Worm (Caenorhabditis elegans) whole organism, L1 larva: ENCODE results near the gene lgc-15.

ENCODE experiments used
- C04F5.9 ChIP-seq: sonication (generic microtip); optimal IDR thresholded peaks from 2 replicates; lab custom pipeline; 2016; ENCODE audit warnings: missing genetic modification characterization, missing compliant biosample characterization
- alr-1 ChIP-seq: fragments of 200-800 bp; sonication (Bioruptor generic); optimal IDR thresholded peaks from 2 replicates; lab custom pipeline; 2018; ENCODE audit warnings: borderline replicate concordance, mild to moderate bottlenecking, missing genetic modification characterization, missing compliant biosample characterization
- blmp-1 ChIP-seq: fragments of 150-350 bp; optimal IDR thresholded peaks from 2 replicates; lab custom pipeline; 2014; ENCODE audit warnings: missing biosample characterization, missing genetic modification characterization
- ceh-82 ChIP-seq, 3 experiments: fragments of 150-350 bp in 1 of 3; sonication (generic microtip) in 2 of 3; optimal IDR thresholded peaks; 2 replicates each; lab custom pipeline; 2014 to 2017; ENCODE audit warnings: missing biosample characterization in 3 of 3, missing genetic modification characterization in 3 of 3
- ceh-88 ChIP-seq: fragments of 200-800 bp; sonication (Bioruptor generic); IDR thresholded peaks from 2 replicates; pipeline ENCODE4 v1.3.6; 2022; ENCODE audit warnings: missing genetic modification characterization, missing compliant biosample characterization
- ceh-90 ChIP-seq: sonication (generic microtip); optimal IDR thresholded peaks from 2 replicates; lab custom pipeline; 2016; ENCODE audit warnings: missing genetic modification characterization, missing compliant biosample characterization
- dpl-1 ChIP-seq, 3 experiments: fragments of 150-350 bp in 2 of 3; sonication (generic microtip) in 1 of 3; optimal IDR thresholded peaks; 2 replicates each; lab custom pipeline; 2014 to 2017; ENCODE audit warnings: missing biosample characterization in 3 of 3, missing genetic modification characterization in 3 of 3, missing genetic modification reagents in 3 of 3
- dsc-1 ChIP-seq: sonication (generic microtip); optimal IDR thresholded peaks from 2 replicates; lab custom pipeline; 2016; ENCODE audit warnings: mild to moderate bottlenecking, missing genetic modification characterization, missing compliant biosample characterization
- efl-1 ChIP-seq, 4 experiments: fragments of 150-350 bp; optimal IDR thresholded peaks in 3 of 4; peaks in 1 of 4; 1 replicate in 1 of 4; 2 replicates in 3 of 4; lab custom pipeline; 2014; ENCODE audit warnings: missing biosample characterization in 2 of 4, missing genetic modification characterization in 2 of 4, missing genetic modification reagents in 2 of 4
- fkh-4 ChIP-seq: sonication (generic microtip); optimal IDR thresholded peaks from 2 replicates; lab custom pipeline; 2016; ENCODE audit warnings: missing compliant biosample characterization, missing genetic modification characterization, borderline replicate concordance
- fkh-8 ChIP-seq: sonication (generic microtip); optimal IDR thresholded peaks from 2 replicates; lab custom pipeline; 2016; ENCODE audit warnings: mild to moderate bottlenecking, missing genetic modification characterization, missing compliant biosample characterization
- fos-1 ChIP-seq: fragments of 150-350 bp; optimal IDR thresholded peaks from 2 replicates; lab custom pipeline; 2014; ENCODE audit warnings: missing biosample characterization, missing genetic modification characterization
- grh-1 ChIP-seq: fragments of 200-800 bp; sonication (Bioruptor generic); IDR thresholded peaks from 2 replicates; pipeline ENCODE4 v1.3.6; 2022; ENCODE audit warnings: missing genetic modification reagents, missing genetic modification characterization, missing compliant biosample characterization
- hpl-2 ChIP-seq: fragments of 150-350 bp; optimal IDR thresholded peaks from 2 replicates; lab custom pipeline; 2014; ENCODE audit warnings: missing biosample characterization, missing genetic modification reagents, missing genetic modification characterization
- lin-14 ChIP-seq: fragments of 200-800 bp; sonication (Bioruptor generic); optimal IDR thresholded peaks from 2 replicates; lab custom pipeline; 2018; ENCODE audit warnings: mild to moderate bottlenecking, missing genetic modification characterization, moderate library complexity, missing compliant biosample characterization
- lir-3 ChIP-seq: sonication (generic microtip); optimal IDR thresholded peaks from 2 replicates; lab custom pipeline; 2016; ENCODE audit warnings: mild to moderate bottlenecking, missing genetic modification characterization, moderate library complexity, missing compliant biosample characterization; ENCODE audit not compliant: poor library complexity
- lsy-2 ChIP-seq, 2 experiments: fragments of 150-350 bp; optimal IDR thresholded peaks; 2 replicates each; lab custom pipeline; 2014; ENCODE audit warnings: missing biosample characterization in 2 of 2, missing genetic modification characterization in 2 of 2
- mdl-1 ChIP-seq, 2 experiments: fragments of 150-350 bp; optimal IDR thresholded peaks; 2 replicates each; lab custom pipeline; 2014 to 2017; ENCODE audit warnings: missing biosample characterization in 2 of 2, missing genetic modification characterization in 2 of 2, inconsistent platforms in 1 of 2
- mep-1 ChIP-seq: fragments of 150-350 bp; optimal IDR thresholded peaks from 2 replicates; lab custom pipeline; 2014; ENCODE audit warnings: missing biosample characterization, missing genetic modification characterization
- nhr-11 ChIP-seq: fragments of 150-350 bp; optimal IDR thresholded peaks from 2 replicates; lab custom pipeline; 2014; ENCODE audit warnings: missing biosample characterization, missing genetic modification characterization
- nhr-12 ChIP-seq: sonication (generic microtip); optimal IDR thresholded peaks from 2 replicates; lab custom pipeline; 2017; ENCODE audit warnings: missing biosample characterization, missing genetic modification characterization
- nhr-20 ChIP-seq: sonication (generic microtip); optimal IDR thresholded peaks from 2 replicates; lab custom pipeline; 2016; ENCODE audit warnings: mild to moderate bottlenecking, missing genetic modification characterization, missing compliant biosample characterization
- nhr-47 ChIP-seq: sonication (generic microtip); optimal IDR thresholded peaks from 2 replicates; lab custom pipeline; 2016; ENCODE audit warnings: mild to moderate bottlenecking, missing genetic modification characterization, moderate library complexity, missing compliant biosample characterization
- nhr-71 ChIP-seq: sonication (generic microtip); optimal IDR thresholded peaks from 2 replicates; lab custom pipeline; 2016; ENCODE audit warnings: mild to moderate bottlenecking, missing genetic modification characterization, moderate library complexity, missing compliant biosample characterization
- nhr-84 ChIP-seq: sonication (generic microtip); optimal IDR thresholded peaks from 2 replicates; lab custom pipeline; 2017; ENCODE audit warnings: missing biosample characterization, missing genetic modification characterization
- nhr-85 ChIP-seq: sonication (generic microtip); peaks from one replicate; lab custom pipeline; 2016; ENCODE audit warnings: missing genetic modification characterization, inconsistent platforms, missing compliant biosample characterization
- nhr-90 ChIP-seq: sonication (generic microtip); optimal IDR thresholded peaks from 2 replicates; lab custom pipeline; 2016; ENCODE audit warnings: mild to moderate bottlenecking, missing genetic modification characterization, missing compliant biosample characterization; ENCODE audit not compliant: poor library complexity
- pax-3 ChIP-seq: fragments of 200-800 bp; sonication (Bioruptor generic); optimal IDR thresholded peaks from 2 replicates; lab custom pipeline; 2018; ENCODE audit warnings: mild to moderate bottlenecking, missing genetic modification characterization, moderate library complexity, missing compliant biosample characterization
- rnt-1 ChIP-seq: sonication (generic microtip); optimal IDR thresholded peaks from 2 replicates; lab custom pipeline; 2016; ENCODE audit warnings: mild to moderate bottlenecking, missing genetic modification characterization, moderate library complexity, missing compliant biosample characterization
- snu-23 ChIP-seq: sonication (generic microtip); optimal IDR thresholded peaks from 2 replicates; lab custom pipeline; 2016; ENCODE audit warnings: missing genetic modification characterization, missing compliant biosample characterization
- sox-4 ChIP-seq: sonication (generic microtip); optimal IDR thresholded peaks from 2 replicates; lab custom pipeline; 2016; ENCODE audit warnings: missing genetic modification characterization, missing compliant biosample characterization
- sptf-1 ChIP-seq: fragments of 150-350 bp; optimal IDR thresholded peaks from 2 replicates; lab custom pipeline; 2014; ENCODE audit warnings: missing biosample characterization, missing genetic modification characterization
- unc-130 ChIP-seq: fragments of 150-350 bp; optimal IDR thresholded peaks from 2 replicates; lab custom pipeline; 2017; ENCODE audit warnings: missing biosample characterization, missing genetic modification characterization, inconsistent platforms
- unc-30 ChIP-seq: sonication (generic microtip); optimal IDR thresholded peaks from 2 replicates; lab custom pipeline; 2017; ENCODE audit warnings: missing biosample characterization, missing genetic modification characterization
- vab-15 ChIP-seq: sonication (generic microtip); optimal IDR thresholded peaks from 2 replicates; lab custom pipeline; 2017; ENCODE audit warnings: missing genotype, mild to moderate bottlenecking, missing genetic modification characterization, missing compliant biosample characterization
- xbp-1 ChIP-seq: sonication (generic microtip); optimal IDR thresholded peaks from 2 replicates; lab custom pipeline; 2016; ENCODE audit warnings: missing genetic modification characterization, missing compliant biosample characterization
- ztf-4 ChIP-seq: fragments of 150-350 bp; optimal IDR thresholded peaks from 2 replicates; lab custom pipeline; 2014; ENCODE audit warnings: missing biosample characterization, missing genetic modification characterization

Gene lgc-15

DNA sequence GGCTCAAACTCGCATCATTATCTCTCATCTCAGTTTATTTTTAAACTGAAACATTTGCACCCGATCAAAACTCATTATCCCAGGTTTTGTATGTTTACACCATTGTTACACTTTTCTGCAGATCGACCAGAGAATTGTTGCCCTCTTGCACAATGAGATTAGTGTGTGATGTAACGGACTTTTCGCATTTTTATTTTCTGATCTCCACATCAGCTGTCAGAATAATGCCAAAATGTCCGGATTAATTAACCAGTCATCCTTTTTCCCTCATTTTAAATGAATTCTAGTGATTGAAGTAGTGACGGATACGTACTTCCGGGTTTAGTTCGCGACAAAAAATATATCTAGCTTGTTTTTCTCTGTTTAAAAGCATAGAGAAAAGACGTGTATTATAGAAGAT lies 44.5 kb downstream of the lgc-15 start:
- TF ChIP-seq fkh-4 (tag; lab: Kevin White, UChicago) (no peak), lin-14 (GFP tag; lab: Kevin White, UChicago) (peak; percentile 52), dpl-1 (GFP tag; optimal IDR thresholded peaks at IDR 0.05; lab: Kevin White, UChicago) (no peak), C04F5.9 (no peak), nhr-20 (tag; lab: Kevin White, UChicago) (peak; percentile 7), rnt-1 (tag; lab: Kevin White, UChicago) (peak; percentile 25), nhr-47 (peak; percentile 40), ceh-88 (GFP tag; lab: Robert Waterston, UW) (no peak), xbp-1 (tag; lab: Kevin White, UChicago) (no peak), nhr-71 (tag; lab: Kevin White, UChicago) (peak; percentile 68), sptf-1 (tag; lab: Kevin White, UChicago) (no peak), alr-1 (tag; lab: Kevin White, UChicago) (no peak), fkh-8 (tag; lab: Kevin White, UChicago) (peak; percentile 71), mep-1 (tag; lab: Kevin White, UChicago) (peak; percentile 0), nhr-11 (tag; lab: Kevin White, UChicago) (no peak), vab-15 (tag; lab: Kevin White, UChicago) (no peak), unc-130 (tag; lab: Kevin White, UChicago) (peak; percentile 80), hpl-2 (no peak), ceh-82 (tag; optimal IDR thresholded peaks at IDR 0.05; lab: Kevin White, UChicago) (no peak), pax-3 (peak; percentile 18), nhr-84 (no peak), unc-30 (no peak), lsy-2 (tag; optimal IDR thresholded peaks at IDR 0.05; lab: Kevin White, UChicago) (peak in 1 of 2 experiments; percentile 33), dsc-1 (peak; percentile 91), sox-4 (tag; lab: Kevin White, UChicago) (peak; percentile 52), lir-3 (tag; lab: Kevin White, UChicago) (peak; percentile 22), fos-1 (tag; lab: Kevin White, UChicago) (no peak), snu-23 (GFP tag; lab: Kevin White, UChicago) (peak; percentile 16), ceh-90 (tag; lab: Kevin White, UChicago) (no peak), nhr-90 (tag; lab: Kevin White, UChicago) (no peak)

- no peak for TF ChIP-seq mdl-1 (tag; optimal IDR thresholded peaks at IDR 0.05; lab: Kevin White, UChicago)
- peak; percentile 54 for TF ChIP-seq blmp-1 (tag; lab: Kevin White, UChicago)
- no peak for TF ChIP-seq xbp-1 (tag; lab: Kevin White, UChicago)
- TF ChIP-seq grh-1 (GFP tag; lab: Robert Waterston, UW) = peak; percentile 71; the same call in 1 of the 2 replicates
- TF ChIP-seq vab-15 (tag; lab: Kevin White, UChicago) = no peak
- no peak for TF ChIP-seq nhr-12 (tag; lab: Kevin White, UChicago)
- peak; percentile 73 for TF ChIP-seq nhr-85 (tag; lab: Kevin White, UChicago)
- peak; percentile 24 for TF ChIP-seq ztf-4 (tag; lab: Kevin White, UChicago)
Measured at ce11 chrX:12160002-12160690, 46.0 kb downstream of the lgc-15 start, which contains the start of gene F57G12.2. Gene F57G12.2 (minus strand): TSS chrX:12160052.

DNA sequence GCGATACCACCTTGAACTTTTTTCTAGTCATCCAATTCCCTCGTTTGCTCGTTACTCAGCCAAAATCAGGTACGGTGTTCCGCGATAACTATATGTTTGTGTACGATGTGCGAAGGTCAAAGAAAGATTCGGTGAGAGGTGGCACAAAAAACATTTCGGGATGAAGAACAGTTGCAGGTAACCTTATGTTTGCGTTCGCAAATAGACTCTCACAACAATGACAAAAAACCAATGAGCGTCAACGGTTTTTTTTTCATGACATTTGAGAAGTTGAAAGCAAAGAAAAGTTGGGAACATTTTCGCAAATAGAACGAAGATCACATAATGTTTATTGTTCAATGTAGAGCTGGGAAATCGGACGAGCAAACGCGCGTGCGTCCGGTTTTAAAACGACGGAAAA lies 48.5 kb downstream of the lgc-15 start:
- TF ChIP-seq efl-1 (optimal IDR thresholded peaks at IDR 0.05; lab: Kevin White, UChicago) (no peak), efl-1 (GFP tag; optimal IDR thresholded peaks at IDR 0.05 in 1 of 2; lab: Kevin White, UChicago) (peak in 1 of 2 experiments; percentile 13), mep-1 (tag; lab: Kevin White, UChicago) (no peak)
